Worm (Caenorhabditis elegans): ENCODE data around the gene str-252.

- TF ChIP-seq ZK546.5 (tag; optimal IDR thresholded peaks at IDR 0.05) (no peak), lin-39 (tag; optimal IDR thresholded peaks at IDR 0.05) (no peak), alr-1 (tag; optimal IDR thresholded peaks at IDR 0.05) (no peak), mdl-1 (tag; optimal IDR thresholded peaks at IDR 0.05) (no peak), nhr-10 (tag; optimal IDR thresholded peaks at IDR 0.05) (no peak), dmd-4 (tag; optimal IDR thresholded peaks at IDR 0.05) (no peak), F13H6.1 (tag; optimal IDR thresholded peaks at IDR 0.05) (no peak)
These were observed 26.8 kb upstream of the str-252 start, which contains the start of gene spp-12 for ce11 chrV:13889516-13889915.
